Fruit fly (Drosophila melanogaster) whole organism, embryonic: ENCODE data around the gene Kah.

Source experiments
- Atf6 ChIP-seq: fragments of 200-800 bp; sonication (Bioruptor generic); IDR thresholded peaks from 2 replicates; pipeline ENCODE4 v1.3.6; 2022; ENCODE audit warnings: missing biosample characterization, missing genetic modification characterization
- B-H2 ChIP-seq: fragments of 200-800 bp; sonication (Bioruptor generic); optimal IDR thresholded peaks from 2 replicates; lab custom pipeline; 2018; ENCODE audit warnings: missing biosample characterization, mild to moderate bottlenecking, missing genetic modification characterization
- CG10462 ChIP-seq: fragments of 200-800 bp; sonication (Bioruptor generic); optimal IDR thresholded peaks from 2 replicates; lab custom pipeline; 2016; ENCODE audit warnings: missing biosample characterization, missing genetic modification characterization
- CG12236 ChIP-seq: fragments of 200-800 bp; sonication (Bioruptor generic); optimal IDR thresholded peaks from 2 replicates; lab custom pipeline; 2016; ENCODE audit warnings: missing biosample characterization, missing genetic modification characterization
- CG13287 ChIP-seq: fragments of 200-800 bp; sonication (Bioruptor generic); IDR thresholded peaks from 2 replicates; pipeline ENCODE4 v1.3.6; 2022; ENCODE audit warnings: missing biosample characterization, missing genetic modification characterization; ENCODE audit not compliant: partially characterized antibody
- CG13624 ChIP-seq: fragments of 200-800 bp; sonication (Bioruptor generic); optimal IDR thresholded peaks from 2 replicates; lab custom pipeline; 2016; ENCODE audit warnings: missing biosample characterization, missing genetic modification characterization
- CG2116 ChIP-seq: fragments of 200-800 bp; sonication (Bioruptor generic); optimal IDR thresholded peaks from 3 replicates; lab custom pipeline; 2018; ENCODE audit warnings: missing biosample characterization, mild to moderate bottlenecking, missing genetic modification characterization
- CG32532 ChIP-seq: fragments of 200-800 bp; sonication (Bioruptor generic); IDR thresholded peaks from 2 replicates; pipeline ENCODE4 v1.3.6; 2022; ENCODE audit warnings: missing biosample characterization, missing genetic modification characterization
- CG43689 ChIP-seq: fragments of 200-800 bp; sonication (Bioruptor generic); IDR thresholded peaks from 2 replicates; pipeline ENCODE4 v1.3.6; 2022; ENCODE audit warnings: missing biosample characterization, missing genetic modification characterization
- CG6175 ChIP-seq: fragments of 200-800 bp; sonication (Bioruptor generic); IDR thresholded peaks from 3 replicates; pipeline ENCODE4 v1.3.6; 2022; ENCODE audit warnings: missing biosample characterization, missing genetic modification characterization
- CG6254 ChIP-seq: fragments of 200-800 bp; sonication (Bioruptor generic); optimal IDR thresholded peaks from 3 replicates; lab custom pipeline; 2017; ENCODE audit warnings: mild to moderate bottlenecking, missing biosample characterization, missing genetic modification reagents, missing genetic modification characterization
- CG6854 ChIP-seq: fragments of 200-800 bp; sonication (Bioruptor generic); optimal IDR thresholded peaks from 3 replicates; lab custom pipeline; 2017; ENCODE audit warnings: missing biosample characterization, mild to moderate bottlenecking, missing genetic modification characterization
- CG8765 ChIP-seq: fragments of 200-800 bp; sonication (Bioruptor generic); IDR thresholded peaks from 2 replicates; pipeline ENCODE4 v1.3.6; 2022; ENCODE audit warnings: missing biosample characterization, missing genetic modification characterization
- CG9437 ChIP-seq: fragments of 200-800 bp; sonication (Bioruptor generic); optimal IDR thresholded peaks from 2 replicates; lab custom pipeline; 2018; ENCODE audit warnings: missing biosample characterization, mild to moderate bottlenecking, missing genetic modification characterization
- Deaf1 ChIP-seq: fragments of 200-800 bp; optimal IDR thresholded peaks from 3 replicates; lab custom pipeline; 2019; ENCODE audit warnings: missing biosample characterization, mild to moderate bottlenecking, missing genetic modification characterization, moderate library complexity
- Drgx ChIP-seq: fragments of 200-800 bp; sonication (Bioruptor generic); IDR thresholded peaks from 2 replicates; pipeline ENCODE4 v1.3.6; 2022; ENCODE audit warnings: missing biosample characterization, missing genetic modification characterization
- E2f1 ChIP-seq: fragments of 200-800 bp; sonication (Bioruptor generic); IDR thresholded peaks from 2 replicates; pipeline ENCODE4 v1.3.6; 2022; ENCODE audit warnings: missing biosample characterization, missing genetic modification characterization
- GATAe ChIP-seq: fragments of 200-800 bp; sonication (Bioruptor generic); conservative IDR thresholded peaks from 2 replicates; pipeline ENCODE4 v1.3.6; 2022; ENCODE audit warnings: missing biosample characterization, missing genetic modification characterization
- Hmr ChIP-seq: fragments of 200-800 bp; sonication (Bioruptor generic); optimal IDR thresholded peaks from 3 replicates; lab custom pipeline; 2017; ENCODE audit warnings: mild to moderate bottlenecking, missing biosample characterization, missing genetic modification reagents, missing genetic modification characterization
- Jarid2 ChIP-seq: fragments of 200-800 bp; sonication (Bioruptor generic); optimal IDR thresholded peaks from 3 replicates; lab custom pipeline; 2017; ENCODE audit warnings: mild to moderate bottlenecking, missing biosample characterization, missing genetic modification reagents, missing genetic modification characterization
- Med ChIP-seq: fragments of 200-800 bp; sonication (Bioruptor generic); peaks from one replicate; lab custom pipeline; 2016; ENCODE audit warnings: missing biosample characterization, missing genetic modification characterization, mild to moderate bottlenecking, inconsistent platforms, moderate library complexity
- Nf-YA ChIP-seq: fragments of 200-800 bp; sonication (Bioruptor generic); IDR thresholded peaks from 2 replicates; pipeline ENCODE4 v1.3.6; 2022; ENCODE audit warnings: missing biosample characterization, missing genetic modification characterization
- Nf-YC ChIP-seq: fragments of 200-800 bp; optimal IDR thresholded peaks from 3 replicates; lab custom pipeline; 2019; ENCODE audit warnings: missing biosample characterization, mild to moderate bottlenecking, missing genetic modification characterization, moderate library complexity
- amos ChIP-seq: fragments of 200-800 bp; sonication (Bioruptor generic); IDR thresholded peaks from 2 replicates; pipeline ENCODE4 v1.3.6; 2022; ENCODE audit warnings: missing biosample characterization, missing genetic modification characterization; ENCODE audit not compliant: partially characterized antibody
- az2 ChIP-seq: fragments of 200-800 bp; sonication (Bioruptor generic); optimal IDR thresholded peaks from 3 replicates; lab custom pipeline; 2016; ENCODE audit warnings: missing biosample characterization, missing genetic modification characterization
- bbx ChIP-seq: fragments of 200-800 bp; sonication (Bioruptor generic); IDR thresholded peaks from 2 replicates; pipeline ENCODE4 v1.3.6; 2022; ENCODE audit warnings: missing biosample characterization, missing genetic modification characterization; ENCODE audit not compliant: partially characterized antibody
- chinmo ChIP-seq: fragments of 200-800 bp; sonication (Bioruptor generic); IDR thresholded peaks from 4 replicates; pipeline ENCODE4 v1.3.6; 2022; ENCODE audit warnings: missing biosample characterization, missing genetic modification characterization; ENCODE audit not compliant: partially characterized antibody
- emc ChIP-seq: fragments of 200-800 bp; sonication (Bioruptor generic); optimal IDR thresholded peaks from 2 replicates; lab custom pipeline; 2016; ENCODE audit warnings: missing biosample characterization, missing genetic modification characterization
- h ChIP-seq: fragments of >200 bp; optimal IDR thresholded peaks from 2 replicates; lab custom pipeline; 2017
- hbn ChIP-seq: fragments of 200-800 bp; sonication (Bioruptor generic); IDR thresholded peaks from 2 replicates; pipeline ENCODE4 v1.3.6; 2022; ENCODE audit warnings: missing biosample characterization, missing genetic modification characterization; ENCODE audit not compliant: partially characterized antibody
- hth ChIP-seq: fragments of >200 bp; optimal IDR thresholded peaks from 2 replicates; lab custom pipeline; 2017; ENCODE audit warnings: inconsistent platforms
- ken ChIP-seq: fragments of 200-800 bp; sonication (Bioruptor generic); IDR thresholded peaks from 3 replicates; pipeline ENCODE4 v1.3.6; 2022; ENCODE audit warnings: missing biosample characterization, missing genetic modification characterization
- lab ChIP-seq: fragments of 200-800 bp; sonication (Bioruptor generic); optimal IDR thresholded peaks from 3 replicates; lab custom pipeline; 2017; ENCODE audit warnings: missing biosample characterization, missing genetic modification characterization, mild to moderate bottlenecking, moderate library complexity, missing genetic modification reagents
- lola ChIP-seq, 3 experiments: fragments of >200 bp in 2 of 3; fragments of 200-800 bp in 1 of 3; sonication (Bioruptor generic) in 1 of 3; optimal IDR thresholded peaks; 2 replicates each; lab custom pipeline; 2017 to 2019; ENCODE audit warnings: missing biosample characterization in 3 of 3, missing genetic modification characterization in 3 of 3, mild to moderate bottlenecking in 1 of 3, moderate library complexity in 1 of 3
- phol ChIP-seq: fragments of 200-800 bp; sonication (Bioruptor generic); optimal IDR thresholded peaks from 3 replicates; lab custom pipeline; 2018; ENCODE audit warnings: missing biosample characterization, mild to moderate bottlenecking, missing genetic modification characterization, moderate library complexity
- psq ChIP-seq: fragments of 200-800 bp; sonication (Bioruptor generic); optimal IDR thresholded peaks from 2 replicates; lab custom pipeline; 2017; ENCODE audit warnings: missing biosample characterization, missing genetic modification characterization
- rib ChIP-seq: fragments of 200-800 bp; sonication (Bioruptor generic); IDR thresholded peaks from 2 replicates; pipeline ENCODE4 v1.3.6; 2022; ENCODE audit warnings: missing biosample characterization, missing genetic modification characterization
- sna ChIP-seq: fragments of 200-800 bp; sonication (Bioruptor generic); IDR thresholded peaks from 2 replicates; pipeline ENCODE4 v1.3.6; 2022; ENCODE audit warnings: missing biosample characterization, missing genetic modification characterization; ENCODE audit not compliant: partially characterized antibody
- sr ChIP-seq: fragments of 200-800 bp; sonication (Bioruptor generic); IDR thresholded peaks from 3 replicates; pipeline ENCODE4 v1.3.6; 2022; ENCODE audit warnings: missing biosample characterization, missing genetic modification characterization
- stc ChIP-seq: fragments of 200-800 bp; sonication (Bioruptor generic); IDR thresholded peaks from 2 replicates; pipeline ENCODE4 v1.3.6; 2022; ENCODE audit warnings: missing biosample characterization, missing genetic modification characterization
- tap ChIP-seq: fragments of 200-800 bp; optimal IDR thresholded peaks from 3 replicates; lab custom pipeline; 2019; ENCODE audit warnings: missing biosample characterization, mild to moderate bottlenecking, missing genetic modification characterization, moderate library complexity
- tin ChIP-seq: fragments of 200-800 bp; sonication (Bioruptor generic); optimal IDR thresholded peaks from 3 replicates; lab custom pipeline; 2016; ENCODE audit warnings: missing biosample characterization, missing genetic modification characterization
- ttk ChIP-seq: fragments of 200-800 bp; sonication (Bioruptor generic); IDR thresholded peaks from 2 replicates; pipeline ENCODE4 v2.1.2; 2022; ENCODE audit warnings: missing biosample characterization, missing genetic modification characterization
- vvl ChIP-seq: fragments of 200-800 bp; sonication (Bioruptor generic); IDR thresholded peaks from 2 replicates; pipeline ENCODE4 v1.3.6; 2022; ENCODE audit warnings: missing biosample characterization, missing genetic modification characterization

Kah gene

DNA sequence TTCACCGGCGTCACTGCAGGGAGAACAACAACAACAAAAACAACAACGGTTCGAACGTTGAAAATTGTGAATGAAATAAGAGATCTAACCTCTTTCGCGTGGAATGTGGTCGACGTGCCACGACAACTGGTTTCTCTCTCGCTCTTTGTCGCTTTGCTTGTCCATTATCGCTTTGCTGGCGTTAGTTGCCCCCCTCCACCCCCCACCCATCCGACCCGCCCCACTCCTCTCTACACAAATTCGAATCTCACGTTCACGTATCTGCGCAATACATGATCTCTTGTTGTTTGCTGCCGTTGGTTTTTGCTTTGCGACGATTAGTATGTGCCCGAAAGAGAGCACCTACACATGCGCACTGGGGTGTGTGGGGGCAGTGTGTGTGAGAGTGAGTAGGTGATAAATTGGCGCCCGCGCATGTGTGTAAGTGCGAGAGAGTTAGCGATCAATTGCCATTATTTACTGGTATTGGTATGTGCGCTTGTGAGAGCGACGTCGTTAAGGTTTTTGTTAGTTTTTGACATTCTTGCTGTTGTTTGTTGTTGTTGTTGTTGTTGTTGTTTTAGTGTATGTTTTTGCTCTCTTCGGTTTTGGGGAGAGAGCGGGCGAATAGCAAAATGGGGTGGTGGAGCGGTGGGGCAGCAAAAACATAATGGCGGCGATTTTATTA lies 27.5 kb upstream of the Kah start (continued):
- no peak for TF ChIP-seq CG2116 (GFP tag; lab: Kevin White, UChicago)
- TF ChIP-seq Nf-YA = 0 out of 2 replicates have a peak, but pooled peaks have one; percentile 6
- TF ChIP-seq Deaf1 (tag; lab: Kevin White, UChicago) = peak; percentile 79
- TF ChIP-seq B-H2 (GFP tag; lab: Kevin White, UChicago) = peak; percentile 70
- no peak for TF ChIP-seq emc (GFP tag; lab: Kevin White, UChicago)
- TF ChIP-seq Med (GFP tag; lab: Kevin White, UChicago) = peak; percentile 43
- TF ChIP-seq CG12236 (GFP tag; lab: Kevin White, UChicago) = no peak
- TF ChIP-seq GATAe (GFP tag; lab: Robert Waterston, UW) = peak; percentile 61
- peak; percentile 79 for TF ChIP-seq Nf-YC (tag; lab: Kevin White, UChicago)
- TF ChIP-seq phol (tag; lab: Kevin White, UChicago) = peak; percentile 19
- peak; percentile 38; the same call in 1 of the 2 replicates for TF ChIP-seq sna (GFP tag; lab: Robert Waterston, UW)
- no peak for TF ChIP-seq az2 (GFP tag; lab: Kevin White, UChicago)
- no peak for TF ChIP-seq psq
- TF ChIP-seq CG6175 (GFP tag; lab: Robert Waterston, UW) = peak; percentile 88
- no peak for TF ChIP-seq bbx (GFP tag; lab: Robert Waterston, UW)
- TF ChIP-seq CG13287 (GFP tag; lab: Robert Waterston, UW) = peak; percentile 30; the same call in 1 of the 2 replicates
- peak; percentile 49; the same call in 1 of the 2 replicates for TF ChIP-seq CG32532
- TF ChIP-seq CG8765 = peak; percentile 87
- no peak for TF ChIP-seq ken (GFP tag; lab: Robert Waterston, UW)
- TF ChIP-seq CG9437 (GFP tag; lab: Kevin White, UChicago) = no peak
- TF ChIP-seq CG6254 (GFP tag; lab: Kevin White, UChicago) = no peak
- TF ChIP-seq CG13624 = peak; percentile 79
- TF ChIP-seq tap (tag; lab: Kevin White, UChicago) = peak; percentile 43
- 0 out of 2 replicates have a peak, but pooled peaks have one; percentile 11 for TF ChIP-seq Atf6 (GFP tag; lab: Robert Waterston, UW)
- peak; percentile 48; the same call in 1 of the 2 replicates for TF ChIP-seq vvl (GFP tag; lab: Robert Waterston, UW)
- TF ChIP-seq rib (GFP tag; lab: Robert Waterston, UW) = peak; percentile 84; the same call in 1 of the 2 replicates
- peak; percentile 97 for TF ChIP-seq chinmo (GFP tag; lab: Robert Waterston, UW)
- TF ChIP-seq CG10462 (GFP tag; lab: Kevin White, UChicago) = no peak
- peak; percentile 12 for TF ChIP-seq Jarid2 (GFP tag; lab: Kevin White, UChicago)
- TF ChIP-seq CG43689 (GFP tag; lab: Robert Waterston, UW) = no peak
- TF ChIP-seq E2f1 (GFP tag; lab: Robert Waterston, UW) = no peak
- TF ChIP-seq h (lab: Kevin White, UChicago) = no peak
- 0 out of 2 replicates have a peak, but pooled peaks have one; percentile 19 for TF ChIP-seq hbn (GFP tag; lab: Robert Waterston, UW)
- peak; percentile 41 for TF ChIP-seq lab (GFP tag; lab: Kevin White, UChicago)
- TF ChIP-seq stc = no peak
- no peak for TF ChIP-seq ttk (GFP tag; lab: Robert Waterston, UW)
- TF ChIP-seq Hmr (GFP tag; lab: Kevin White, UChicago) = peak; percentile 2
- peak; percentile 21; the same call in 1 of the 2 replicates for TF ChIP-seq amos (GFP tag; lab: Robert Waterston, UW)
- TF ChIP-seq tin = peak; percentile 2
- TF ChIP-seq sr = peak; percentile 94
- peak; percentile 64 for TF ChIP-seq Drgx (GFP tag; lab: Robert Waterston, UW)
- no peak for TF ChIP-seq CG6854
- peak in 1 of 3 experiments; percentile 74 for TF ChIP-seq lola (GFP tag; optimal IDR thresholded peaks at IDR 0.05; lab: Kevin White, UChicago)
- no peak for TF ChIP-seq hth (lab: Kevin White, UChicago)
